In genomic region chrIV:4400350-4401326, ce11 we compare ENCODE assay signal across 8 worm cellular contexts.
TF ChIP-seq lines count a peak whose summit lies in the region.

TSS of gene Y24D9A.6 (minus strand) at chrIV:4400400.

TF ChIP-seq in whole organism, L1 larva, 84 proteins besides CTCF, POLR2A, EP300 and RAD21 (continues in another document):
- TF ChIP-seq skn-1 (tag; optimal IDR thresholded peaks at IDR 0.05; lab: Kevin White, UChicago) (peak; percentile 57), lin-13 (GFP tag; optimal IDR thresholded peaks at IDR 0.05; lab: Kevin White, UChicago) (peak; percentile 73), dsc-1 (tag; optimal IDR thresholded peaks at IDR 0.05; lab: Kevin White, UChicago) (no peak), swsn-7 (tag; optimal IDR thresholded peaks at IDR 0.05; lab: Kevin White, UChicago) (peak; percentile 43), nhr-84 (tag; optimal IDR thresholded peaks at IDR 0.05; lab: Kevin White, UChicago) (no peak), mdl-1 (tag; optimal IDR thresholded peaks at IDR 0.05; lab: Kevin White, UChicago) (peak; percentile 10 to 63), irx-1 (tag; optimal IDR thresholded peaks at IDR 0.05; lab: Kevin White, UChicago) (peak; percentile 80), nhr-77 (tag; optimal IDR thresholded peaks at IDR 0.05; lab: Kevin White, UChicago) (peak; percentile 61), ceh-88 (GFP tag; IDR thresholded peaks at IDR 0.05; lab: Robert Waterston, UW) (0 out of 2 replicates have a peak, but pooled peaks have one; percentile 43), mab-9 (GFP tag; IDR thresholded peaks at IDR 0.05; lab: Robert Waterston, UW) (peak; percentile 59), ama-1 (optimal IDR thresholded peaks at IDR 0.05; lab: Kevin White, UChicago) (peak; percentile 50)

TF ChIP-seq in whole organism, L2 larva, 48 proteins besides CTCF, POLR2A, EP300 and RAD21 (continues in another document):
- TF ChIP-seq ceh-82 (tag; optimal IDR thresholded peaks at IDR 0.05; lab: Kevin White, UChicago) (no peak), C34F6.9 (tag; optimal IDR thresholded peaks at IDR 0.05; lab: Kevin White, UChicago) (peak; percentile 44), egl-27 (tag; optimal IDR thresholded peaks at IDR 0.05; lab: Kevin White, UChicago) (peak; percentile 93), mdl-1 (tag; optimal IDR thresholded peaks at IDR 0.05; lab: Kevin White, UChicago) (peak; percentile 45 to 86), lin-13 (GFP tag; optimal IDR thresholded peaks at IDR 0.05; lab: Kevin White, UChicago) (peak; percentile 55), gmeb-1 (tag; optimal IDR thresholded peaks at IDR 0.05; lab: Kevin White, UChicago) (peak; percentile 82), R02D3.7 (tag; optimal IDR thresholded peaks at IDR 0.05; lab: Kevin White, UChicago) (no peak), ceh-16 (tag; optimal IDR thresholded peaks at IDR 0.05; lab: Kevin White, UChicago) (peak; percentile 100), lsy-2 (tag; optimal IDR thresholded peaks at IDR 0.05; lab: Kevin White, UChicago) (peak; percentile 7 to 75), nhr-6 (tag; optimal IDR thresholded peaks at IDR 0.05; lab: Kevin White, UChicago) (peak; percentile 84), elt-1 (tag; optimal IDR thresholded peaks at IDR 0.05; lab: Kevin White, UChicago) (peak; percentile 63)

TF ChIP-seq in whole organism, L3 larva, 47 proteins besides CTCF, POLR2A, EP300 and RAD21 (continues in another document):
- peak; percentile 46 for TF ChIP-seq pha-4 (tag; optimal IDR thresholded peaks at IDR 0.05; lab: Kevin White, UChicago)
- TF ChIP-seq elt-2 (tag; optimal IDR thresholded peaks at IDR 0.05; lab: Kevin White, UChicago): peak; percentile 36
- peak; percentile 80 for TF ChIP-seq nhr-43 (tag; optimal IDR thresholded peaks at IDR 0.05; lab: Kevin White, UChicago; ENCODE audit: poor library complexity, severe bottlenecking)
- peak; percentile 83 for TF ChIP-seq mdl-1 (tag; optimal IDR thresholded peaks at IDR 0.05; lab: Kevin White, UChicago)
- no peak for TF ChIP-seq nhr-76 (tag; optimal IDR thresholded peaks at IDR 0.05; lab: Kevin White, UChicago)
- TF ChIP-seq nfya-1 (tag; optimal IDR thresholded peaks at IDR 0.05; lab: Kevin White, UChicago; ENCODE audit: insufficient read depth): peak; percentile 63
- TF ChIP-seq R02D3.7 (tag; optimal IDR thresholded peaks at IDR 0.05; lab: Kevin White, UChicago): peak; percentile 34
- TF ChIP-seq lin-15B (tag; optimal IDR thresholded peaks at IDR 0.05; lab: Kevin White, UChicago): peak; percentile 28
- peak; percentile 79 for TF ChIP-seq elt-1 (tag; optimal IDR thresholded peaks at IDR 0.05; lab: Kevin White, UChicago)
- TF ChIP-seq nhr-23 (tag; optimal IDR thresholded peaks at IDR 0.05; lab: Kevin White, UChicago): peak; percentile 98
- TF ChIP-seq ceh-16 (tag; optimal IDR thresholded peaks at IDR 0.05; lab: Kevin White, UChicago): peak; percentile 45

TF ChIP-seq in whole organism, L4 larva, 104 proteins besides CTCF, POLR2A, EP300 and RAD21 (continues in another document):
- TF ChIP-seq zag-1 (tag; optimal IDR thresholded peaks at IDR 0.05; lab: Kevin White, UChicago) (no peak), nhr-6 (tag; optimal IDR thresholded peaks at IDR 0.05; lab: Kevin White, UChicago) (no peak), ceh-82 (tag; optimal IDR thresholded peaks at IDR 0.05; lab: Kevin White, UChicago) (no peak), ceh-62 (tag; optimal IDR thresholded peaks at IDR 0.05; lab: Kevin White, UChicago) (no peak), madf-9 (GFP tag; conservative IDR thresholded peaks at IDR 0.05; lab: Robert Waterston, UW) (no peak), egl-27 (tag; optimal IDR thresholded peaks at IDR 0.05; lab: Kevin White, UChicago) (no peak), ctbp-1 (GFP tag; IDR thresholded peaks at IDR 0.05; lab: Robert Waterston, UW) (no peak), arid-1 (GFP tag; conservative IDR thresholded peaks at IDR 0.05; lab: Robert Waterston, UW) (no peak), mxl-2 (GFP tag; conservative IDR thresholded peaks at IDR 0.05; lab: Robert Waterston, UW) (no peak), dmd-6 (GFP tag; IDR thresholded peaks at IDR 0.05; lab: Robert Waterston, UW) (peak; percentile 62), Y75B8A.6 (GFP tag; IDR thresholded peaks at IDR 0.05; lab: Robert Waterston, UW) (no peak), snpc-1.2 (GFP tag; IDR thresholded peaks at IDR 0.05; lab: Robert Waterston, UW) (no peak), rbr-2 (tag; optimal IDR thresholded peaks at IDR 0.05; lab: Kevin White, UChicago) (no peak)

TF ChIP-seq in whole organism, late embryonic, 69 proteins besides CTCF, POLR2A, EP300 and RAD21:
- TF ChIP-seq dve-1 (tag; optimal IDR thresholded peaks at IDR 0.05; lab: Kevin White, UChicago) (peak; percentile 46), unc-55 (GFP tag; optimal IDR thresholded peaks at IDR 0.05; lab: Kevin White, UChicago) (no peak)

TF ChIP-seq in whole organism, midembryonic, 9 proteins besides CTCF, POLR2A, EP300 and RAD21:
- TF ChIP-seq klf-2 (GFP tag; conservative IDR thresholded peaks at IDR 0.05; lab: Robert Waterston, UW) (no peak), ref-1 (GFP tag; conservative IDR thresholded peaks at IDR 0.05; lab: Robert Waterston, UW) (no peak), med-1 (GFP tag; optimal IDR thresholded peaks at IDR 0.05; lab: Kevin White, UChicago; ENCODE audit: insufficient read depth) (no peak), ztf-23 (GFP tag; IDR thresholded peaks at IDR 0.05; lab: Robert Waterston, UW) (no peak), T22C8.4 (GFP tag; IDR thresholded peaks at IDR 0.05; lab: Robert Waterston, UW) (peak; percentile 51; the same call in 1 of the 2 replicates), flt-1 (GFP tag; IDR thresholded peaks at IDR 0.05; lab: Robert Waterston, UW) (no peak), cog-1 (tag; optimal IDR thresholded peaks at IDR 0.05; lab: Kevin White, UChicago) (no peak)
TF ChIP-seq in whole organism, midembryonic: peak in this region for 1.

TF ChIP-seq in whole organism, mixed stage, embryonic, 35 proteins besides CTCF, POLR2A, EP300 and RAD21:
- peak; percentile 54 for TF ChIP-seq nhr-237 (tag; optimal IDR thresholded peaks at IDR 0.05; lab: Kevin White, UChicago)
- TF ChIP-seq blmp-1 (tag; optimal IDR thresholded peaks at IDR 0.05; lab: Kevin White, UChicago): peak; percentile 66
- peak; percentile 23 for TF ChIP-seq unc-62 (GFP tag; optimal IDR thresholded peaks at IDR 0.05; lab: Kevin White, UChicago)
- no peak for TF ChIP-seq mab-5 (tag; optimal IDR thresholded peaks at IDR 0.05; lab: Kevin White, UChicago)
- peak; percentile 53 for TF ChIP-seq elt-1 (tag; optimal IDR thresholded peaks at IDR 0.05; lab: Kevin White, UChicago; ENCODE audit: borderline replicate concordance, insufficient read depth)
- TF ChIP-seq sem-2 (GFP tag; optimal IDR thresholded peaks at IDR 0.05; lab: Kevin White, UChicago): no peak
TF ChIP-seq in whole organism, mixed stage, embryonic: peak in this region for 4.

TF ChIP-seq in whole organism, young adult, 124 proteins besides CTCF, POLR2A, EP300 and RAD21:
- TF ChIP-seq akir-1 (GFP tag; optimal IDR thresholded peaks at IDR 0.05; lab: Kevin White, UChicago) (no peak), chd-7 (tag; optimal IDR thresholded peaks at IDR 0.05; lab: Kevin White, UChicago) (peak; percentile 60), pbrm-1 (GFP tag; IDR thresholded peaks at IDR 0.05; lab: Robert Waterston, UW) (0 out of 2 replicates have a peak, but pooled peaks have one; percentile 30), D2030.7 (GFP tag; IDR thresholded peaks at IDR 0.05; lab: Robert Waterston, UW) (no peak), madf-6 (GFP tag; IDR thresholded peaks at IDR 0.05; lab: Robert Waterston, UW) (peak; percentile 19; the same call in 1 of the 2 replicates), sea-2 (GFP tag; IDR thresholded peaks at IDR 0.05; lab: Robert Waterston, UW) (no peak), B0336.3 (GFP tag; IDR thresholded peaks at IDR 0.05; lab: Robert Waterston, UW) (peak; percentile 45; the same call in 1 of the 2 replicates), F33H1.4 (GFP tag; IDR thresholded peaks at IDR 0.05; lab: Robert Waterston, UW) (no peak), somi-1 (GFP tag; optimal IDR thresholded peaks at IDR 0.05; lab: Kevin White, UChicago) (peak; percentile 84), hmg-1.2 (GFP tag; IDR thresholded peaks at IDR 0.05; lab: Robert Waterston, UW) (peak; percentile 63), cebp-1 (GFP tag; IDR thresholded peaks at IDR 0.05; lab: Robert Waterston, UW) (no peak), cebp-1 (tag; optimal IDR thresholded peaks at IDR 0.05; lab: Kevin White, UChicago) (peak; percentile 43), ztf-26 (tag; optimal IDR thresholded peaks at IDR 0.05; lab: Kevin White, UChicago) (peak; percentile 91), zfh-2 (GFP tag; conservative IDR thresholded peaks at IDR 0.05; lab: Robert Waterston, UW) (peak; percentile 58), aptf-3 (GFP tag; IDR thresholded peaks at IDR 0.05; lab: Robert Waterston, UW) (no peak), Y53G8AR.9 (GFP tag; conservative IDR thresholded peaks at IDR 0.05; lab: Robert Waterston, UW) (0 out of 2 replicates have a peak, but pooled peaks have one; percentile 31), mel-28 (tag; optimal IDR thresholded peaks at IDR 0.05; lab: Kevin White, UChicago; ENCODE audit: borderline replicate concordance) (no peak), ceh-27 (GFP tag; optimal IDR thresholded peaks at IDR 0.05; lab: Kevin White, UChicago) (peak; percentile 68), mcd-1 (GFP tag; IDR thresholded peaks at IDR 0.05; lab: Robert Waterston, UW) (peak; percentile 60), lin-26 (GFP tag; IDR thresholded peaks at IDR 0.05; lab: Robert Waterston, UW) (0 out of 2 replicates have a peak, but pooled peaks have one; percentile 33), lin-35 (GFP tag; optimal IDR thresholded peaks at IDR 0.05; lab: Kevin White, UChicago) (peak in 1 of 3 experiments; percentile 19), athp-1 (tag; optimal IDR thresholded peaks at IDR 0.05; lab: Kevin White, UChicago) (peak; percentile 26), lin-40 (tag; optimal IDR thresholded peaks at IDR 0.05; lab: Kevin White, UChicago) (peak; percentile 73), C06A6.2 (GFP tag; conservative IDR thresholded peaks at IDR 0.05; lab: Robert Waterston, UW) (peak; percentile 73), nhr-80 (tag; optimal IDR thresholded peaks at IDR 0.05; lab: Kevin White, UChicago) (peak; percentile 1), hlh-26 (GFP tag; conservative IDR thresholded peaks at IDR 0.05; lab: Robert Waterston, UW) (no peak), snpc-1.1 (tag; optimal IDR thresholded peaks at IDR 0.05; lab: Kevin White, UChicago; ENCODE audit: insufficient read depth) (no peak), egrh-3 (GFP tag; IDR thresholded peaks at IDR 0.05; lab: Robert Waterston, UW) (peak; percentile 33; the same call in 1 of the 2 replicates), snpc-3.4 (tag; optimal IDR thresholded peaks at IDR 0.05; lab: Kevin White, UChicago) (no peak), ZK185.1 (tag; optimal IDR thresholded peaks at IDR 0.05; lab: Kevin White, UChicago; ENCODE audit: poor library complexity, severe bottlenecking) (no peak), nfya-2 (GFP tag; IDR thresholded peaks at IDR 0.05; lab: Robert Waterston, UW) (no peak)
